Worm (Caenorhabditis elegans): ENCODE results near the gene F40G9.15.

ce11 chrIII:165390-165789 is 16.8 kb upstream of the F40G9.15 start, which contains the start of gene F40G9.7:
- TF ChIP-seq Y67H2A.10 (GFP tag; conservative IDR thresholded peaks at IDR 0.05) (no peak), F49E8.2 (tag; optimal IDR thresholded peaks at IDR 0.05; ENCODE audit: insufficient read depth) (no peak), hlh-12 (tag; optimal IDR thresholded peaks at IDR 0.05) (no peak), B0019.2 (GFP tag; conservative IDR thresholded peaks at IDR 0.05) (no peak), him-1 (tag; optimal IDR thresholded peaks at IDR 0.05) (no peak)

Measured in whole organism, young adult.